Worm (Caenorhabditis elegans) whole organism, L2 larva: Measurements from ENCODE around the gene rig-3.

Experiments
- C34F6.9 ChIP-seq: fragments of 150-350 bp; optimal IDR thresholded peaks from 2 replicates; lab custom pipeline; 2014; ENCODE audit warnings: missing biosample characterization, missing genetic modification characterization
- F13H6.1 ChIP-seq: sonication (generic microtip); optimal IDR thresholded peaks from 2 replicates; lab custom pipeline; 2016; ENCODE audit warnings: missing genetic modification characterization, missing compliant biosample characterization
- R02D3.7 ChIP-seq: fragments of 150-350 bp; optimal IDR thresholded peaks from 2 replicates; lab custom pipeline; 2014; ENCODE audit warnings: missing biosample characterization, missing genetic modification characterization
- Y55F3AM.14 ChIP-seq: fragments of 200-800 bp; sonication (Bioruptor generic); optimal IDR thresholded peaks from 2 replicates; lab custom pipeline; 2018; ENCODE audit warnings: mild to moderate bottlenecking, missing genetic modification characterization, missing compliant biosample characterization
- ZK546.5 ChIP-seq: sonication (generic microtip); optimal IDR thresholded peaks from 2 replicates; lab custom pipeline; 2017; ENCODE audit warnings: missing biosample characterization, missing genetic modification characterization
- alr-1 ChIP-seq: fragments of 150-350 bp; optimal IDR thresholded peaks from 2 replicates; lab custom pipeline; 2014; ENCODE audit warnings: missing biosample characterization, missing genetic modification characterization
- ama-1 ChIP-seq: fragments of 150-350 bp; optimal IDR thresholded peaks from 2 replicates; lab custom pipeline; 2018; ENCODE audit warnings: inconsistent platforms
- blmp-1 ChIP-seq: sonication (generic microtip); optimal IDR thresholded peaks from 2 replicates; lab custom pipeline; 2017; ENCODE audit warnings: missing genetic modification characterization, mild to moderate bottlenecking, missing compliant biosample characterization, antibody characterized with exemption, moderate library complexity; ENCODE audit not compliant: insufficient read depth
- ceh-16 ChIP-seq: fragments of 150-350 bp; optimal IDR thresholded peaks from 2 replicates; lab custom pipeline; 2014; ENCODE audit warnings: missing biosample characterization, missing genetic modification characterization
- ceh-82 ChIP-seq: fragments of 150-350 bp; optimal IDR thresholded peaks from 2 replicates; lab custom pipeline; 2014; ENCODE audit warnings: missing biosample characterization, missing genetic modification characterization
- crh-2 ChIP-seq: sonication (generic microtip); optimal IDR thresholded peaks from 2 replicates; lab custom pipeline; 2017; ENCODE audit warnings: missing biosample characterization, missing genetic modification characterization
- egl-27 ChIP-seq: sonication (generic microtip); optimal IDR thresholded peaks from 3 replicates; lab custom pipeline; 2017; ENCODE audit warnings: missing biosample characterization, missing genetic modification reagents, missing genetic modification characterization
- elt-1 ChIP-seq: fragments of 150-350 bp; optimal IDR thresholded peaks from 2 replicates; lab custom pipeline; 2014; ENCODE audit warnings: missing biosample characterization, missing genetic modification characterization
- elt-3 ChIP-seq: sonication (generic microtip); optimal IDR thresholded peaks from 2 replicates; lab custom pipeline; 2017; ENCODE audit warnings: missing biosample characterization, missing genetic modification characterization
- fos-1 ChIP-seq: fragments of 150-350 bp; optimal IDR thresholded peaks from 2 replicates; lab custom pipeline; 2014; ENCODE audit warnings: missing biosample characterization, missing genetic modification characterization
- gmeb-1 ChIP-seq: fragments of 150-350 bp; optimal IDR thresholded peaks from 2 replicates; lab custom pipeline; 2014; ENCODE audit warnings: missing biosample characterization, missing genetic modification characterization
- lin-11 ChIP-seq: fragments of 150-350 bp; sonication (generic microtip); optimal IDR thresholded peaks from 2 replicates; lab custom pipeline; 2014; ENCODE audit warnings: missing biosample characterization, missing genetic modification characterization, inconsistent platforms, mixed read lengths
- lin-13 ChIP-seq: fragments of 150-350 bp; optimal IDR thresholded peaks from 2 replicates; lab custom pipeline; 2014; ENCODE audit warnings: missing biosample characterization, missing genetic modification reagents, missing genetic modification characterization
- lsy-2 ChIP-seq, 2 experiments: fragments of 150-350 bp in 1 of 2; sonication (generic microtip) in 1 of 2; optimal IDR thresholded peaks; 2 replicates each; lab custom pipeline; 2014 to 2017; ENCODE audit warnings: missing biosample characterization in 2 of 2, missing genetic modification characterization in 2 of 2
- mab-5 ChIP-seq: fragments of 150-350 bp; optimal IDR thresholded peaks from 2 replicates; lab custom pipeline; 2014; ENCODE audit warnings: missing biosample characterization, missing genetic modification characterization
- mbf-1 ChIP-seq: sonication (generic microtip); optimal IDR thresholded peaks from 2 replicates; lab custom pipeline; 2017; ENCODE audit warnings: missing biosample characterization, missing genetic modification characterization
- mdl-1 ChIP-seq, 2 experiments: fragments of 150-350 bp in 1 of 2; sonication (generic microtip) in 1 of 2; optimal IDR thresholded peaks; 2 replicates each; lab custom pipeline; 2017; ENCODE audit warnings: missing biosample characterization in 2 of 2, missing genetic modification characterization in 2 of 2
- nhr-11 ChIP-seq: fragments of 150-350 bp; optimal IDR thresholded peaks from 2 replicates; lab custom pipeline; 2014; ENCODE audit warnings: missing biosample characterization, missing genetic modification characterization
- nhr-129 ChIP-seq: fragments of 150-350 bp; optimal IDR thresholded peaks from 2 replicates; lab custom pipeline; 2014; ENCODE audit warnings: missing biosample characterization, missing genetic modification characterization
- nhr-21 ChIP-seq: fragments of 150-350 bp; optimal IDR thresholded peaks from 2 replicates; lab custom pipeline; 2014; ENCODE audit warnings: missing biosample characterization, missing genetic modification characterization
- nhr-23 ChIP-seq: fragments of 150-350 bp; optimal IDR thresholded peaks from 2 replicates; lab custom pipeline; 2014; ENCODE audit warnings: missing biosample characterization, missing genetic modification reagents, missing genetic modification characterization
- nhr-237 ChIP-seq: fragments of 150-350 bp; optimal IDR thresholded peaks from 2 replicates; lab custom pipeline; 2014; ENCODE audit warnings: missing biosample characterization, missing genetic modification characterization
- nhr-25 ChIP-seq: fragments of 150-350 bp; sonication (generic microtip); optimal IDR thresholded peaks from 3 replicates; lab custom pipeline; 2014; ENCODE audit warnings: missing biosample characterization, missing genetic modification characterization
- nhr-6 ChIP-seq: fragments of 150-350 bp; optimal IDR thresholded peaks from 2 replicates; lab custom pipeline; 2014; ENCODE audit warnings: missing biosample characterization, missing genetic modification characterization
- peb-1 ChIP-seq: fragments of 150-350 bp; optimal IDR thresholded peaks from 2 replicates; lab custom pipeline; 2014; ENCODE audit warnings: missing biosample characterization, missing genetic modification characterization
- skn-1 ChIP-seq: sonication (generic microtip); optimal IDR thresholded peaks from 2 replicates; lab custom pipeline; 2017; ENCODE audit warnings: missing biosample characterization, missing genetic modification characterization
- sma-3 ChIP-seq: sonication (generic microtip); optimal IDR thresholded peaks from 2 replicates; lab custom pipeline; 2016; ENCODE audit warnings: missing genetic modification reagents, missing genetic modification characterization, missing compliant biosample characterization
- sma-9 ChIP-seq, 2 experiments: fragments of 150-350 bp in 1 of 2; sonication (generic microtip) in 1 of 2; optimal IDR thresholded peaks; 2 replicates each; lab custom pipeline; 2014 to 2016; ENCODE audit warnings: missing genetic modification characterization in 2 of 2, mild to moderate bottlenecking in 1 of 2, missing biosample characterization in 1 of 2, missing compliant biosample characterization in 1 of 2, missing genetic modification reagents in 1 of 2, moderate library complexity in 1 of 2
- snpc-4 ChIP-seq: fragments of 150-350 bp; optimal IDR thresholded peaks from 2 replicates; lab custom pipeline; 2014; ENCODE audit warnings: missing biosample characterization, missing genetic modification characterization
- unc-39 ChIP-seq: fragments of 150-350 bp; optimal IDR thresholded peaks from 2 replicates; lab custom pipeline; 2014; ENCODE audit warnings: missing biosample characterization, missing genetic modification characterization
- unc-55 ChIP-seq: fragments of 150-350 bp; sonication (generic microtip); optimal IDR thresholded peaks from 3 replicates; lab custom pipeline; 2014; ENCODE audit warnings: missing biosample characterization, missing genetic modification reagents, missing genetic modification characterization
- zag-1 ChIP-seq: fragments of 150-350 bp; optimal IDR thresholded peaks from 2 replicates; lab custom pipeline; 2014; ENCODE audit warnings: missing biosample characterization, missing genetic modification characterization

rig-3 gene

DNA sequence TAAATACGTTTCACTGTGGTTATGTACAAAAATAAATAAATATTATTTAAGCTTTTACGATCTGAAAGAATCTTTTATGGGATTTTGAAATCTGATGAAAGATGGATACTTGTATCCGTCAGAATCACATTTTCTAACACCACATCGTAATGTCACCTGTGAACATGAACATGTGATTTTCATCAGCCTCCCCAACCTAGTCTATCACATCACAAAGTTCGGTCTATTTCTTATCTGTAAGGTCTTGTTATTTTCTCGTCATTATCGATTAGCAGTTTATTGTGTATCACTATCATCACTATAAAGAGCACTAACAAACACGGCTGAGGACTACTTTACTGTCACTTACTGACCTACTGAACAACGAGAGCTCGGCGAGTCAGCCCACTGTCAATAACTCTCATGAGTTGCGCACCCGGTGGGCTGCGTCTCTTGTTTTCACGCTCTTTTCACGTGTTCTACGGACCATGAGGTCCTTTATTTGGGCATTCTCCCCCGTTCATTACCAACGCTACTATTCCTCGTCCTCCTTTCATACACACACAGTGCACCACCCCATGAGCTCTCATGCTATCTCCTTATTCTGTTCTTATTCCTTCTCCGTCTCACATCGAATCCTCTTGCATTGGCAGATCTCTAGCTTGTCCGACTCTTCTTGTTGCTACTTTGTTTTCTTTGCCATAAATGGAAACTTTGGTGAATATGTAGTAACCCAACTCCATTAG lies 46.1 kb upstream of the rig-3 start:
- TF ChIP-seq nhr-237 (tag; lab: Kevin White, UChicago) (no peak), sma-3 (GFP tag; lab: Kevin White, UChicago) (peak; percentile 10), lsy-2 (tag; optimal IDR thresholded peaks at IDR 0.05; lab: Kevin White, UChicago) (no peak), nhr-129 (tag; lab: Kevin White, UChicago) (peak; percentile 66), sma-9 (GFP tag; optimal IDR thresholded peaks at IDR 0.05; lab: Kevin White, UChicago) (peak; percentile 42), sma-9 (tag; optimal IDR thresholded peaks at IDR 0.05; lab: Kevin White, UChicago) (no peak), unc-55 (peak; percentile 13)

ce11 chrX:6808239-6808638 lies 45.2 kb upstream of the rig-3 start:
- TF ChIP-seq Y55F3AM.14 (GFP tag; lab: Kevin White, UChicago) (peak; percentile 26), unc-55 (peak; percentile 26), nhr-23 (tag; lab: Kevin White, UChicago) (no peak), nhr-25 (tag; lab: Kevin White, UChicago) (peak; percentile 23), ZK546.5 (tag; lab: Kevin White, UChicago) (no peak), C34F6.9 (tag; lab: Kevin White, UChicago) (peak; percentile 57), blmp-1 (tag; lab: Kevin White, UChicago) (peak; percentile 82)
- TF ChIP-seq, all 48 proteins: peak for 5

DNA sequence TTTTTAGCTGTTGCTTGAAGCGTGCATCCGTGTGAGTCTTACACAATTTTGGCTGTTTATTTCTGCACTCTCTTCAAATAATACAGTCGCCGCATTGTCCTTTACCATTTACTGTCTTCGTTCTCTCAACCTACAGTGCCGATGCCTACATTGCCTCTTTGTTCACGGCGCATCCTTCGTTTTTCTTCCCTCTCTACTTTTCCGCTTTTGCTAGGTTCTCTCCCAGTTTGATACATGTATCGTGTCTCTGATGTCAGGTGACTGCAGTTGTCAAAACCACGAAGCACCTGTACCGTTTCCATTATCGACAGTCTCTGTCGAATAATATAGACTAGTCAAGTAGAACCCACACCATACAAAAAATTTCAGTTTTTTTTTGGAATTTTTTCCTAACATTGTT lies 44.8 kb upstream of the rig-3 start:
- TF ChIP-seq fos-1 (peak; percentile 32), peb-1 (tag; lab: Kevin White, UChicago) (no peak), ceh-16 (tag; lab: Kevin White, UChicago) (peak; percentile 10), elt-1 (tag; lab: Kevin White, UChicago) (no peak), ZK546.5 (tag; lab: Kevin White, UChicago) (no peak), lin-13 (GFP tag; lab: Kevin White, UChicago) (no peak), lin-11 (tag; lab: Kevin White, UChicago) (no peak), sma-9 (GFP tag; optimal IDR thresholded peaks at IDR 0.05; lab: Kevin White, UChicago) (peak; percentile 14), sma-9 (tag; optimal IDR thresholded peaks at IDR 0.05; lab: Kevin White, UChicago) (no peak), elt-3 (tag; lab: Kevin White, UChicago) (no peak), nhr-21 (peak; percentile 11), gmeb-1 (tag; lab: Kevin White, UChicago) (peak; percentile 41), mab-5 (no peak), nhr-129 (tag; lab: Kevin White, UChicago) (peak; percentile 64), sma-3 (GFP tag; lab: Kevin White, UChicago) (peak; percentile 19), Y55F3AM.14 (GFP tag; lab: Kevin White, UChicago) (no peak), R02D3.7 (tag; lab: Kevin White, UChicago) (no peak), nhr-11 (no peak), nhr-25 (tag; lab: Kevin White, UChicago) (peak; percentile 59), ceh-82 (tag; lab: Kevin White, UChicago) (no peak), crh-2 (tag; lab: Kevin White, UChicago) (peak; percentile 64)

DNA sequence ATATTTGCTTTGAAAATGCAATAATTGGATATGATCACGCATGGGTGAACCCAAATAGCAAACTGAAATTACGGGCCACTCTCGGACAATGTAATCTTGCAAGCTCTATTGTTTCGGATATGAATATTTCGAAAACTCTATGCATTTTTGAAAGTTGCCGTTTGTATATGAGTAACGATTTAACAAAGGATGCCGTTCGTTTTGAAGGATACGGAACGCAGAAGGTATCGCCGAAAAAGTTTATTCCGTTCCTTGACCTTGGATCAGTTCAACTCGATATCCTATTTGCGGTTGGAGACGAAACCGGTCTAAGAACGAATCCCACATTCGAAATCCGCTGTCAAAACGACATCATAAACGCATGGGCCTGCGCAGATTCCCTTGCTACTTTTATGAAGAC lies 40.4 kb upstream of the rig-3 start:
- TF ChIP-seq gmeb-1 (tag; lab: Kevin White, UChicago) (no peak), alr-1 (no peak), fos-1 (no peak), nhr-11 (no peak), mdl-1 (tag; optimal IDR thresholded peaks at IDR 0.05; lab: Kevin White, UChicago) (no peak), F13H6.1 (tag; lab: Kevin White, UChicago) (no peak), blmp-1 (tag; lab: Kevin White, UChicago) (no peak), nhr-6 (tag; lab: Kevin White, UChicago) (no peak), ceh-16 (tag; lab: Kevin White, UChicago) (no peak), unc-39 (tag; lab: Kevin White, UChicago) (no peak), egl-27 (tag; lab: Kevin White, UChicago) (no peak), ama-1 (lab: Kevin White, UChicago) (no peak), mbf-1 (tag; lab: Kevin White, UChicago) (no peak), nhr-23 (tag; lab: Kevin White, UChicago) (no peak), ceh-82 (tag; lab: Kevin White, UChicago) (no peak), skn-1 (no peak), lin-13 (GFP tag; lab: Kevin White, UChicago) (no peak), snpc-4 (tag; lab: Kevin White, UChicago) (no peak), zag-1 (tag; lab: Kevin White, UChicago) (no peak)
